Worm (Caenorhabditis elegans): ENCODE measurements around the gene dnj-11.

Gene dnj-11

ce11 chrIV:6556624-6557368, 28.9 kb upstream of the dnj-11 start, which contains the start of gene try-3:
Gene try-3, plus strand, starts transcription at chrIV:6557155.
- TF ChIP-seq elt-2 (tag; optimal IDR thresholded peaks at IDR 0.05) (peak; percentile 56), tbx-2 (tag; optimal IDR thresholded peaks at IDR 0.05) (no peak), fkh-10 (GFP tag; optimal IDR thresholded peaks at IDR 0.05) (no peak), nhr-77 (tag; optimal IDR thresholded peaks at IDR 0.05) (no peak), pha-4 (tag; optimal IDR thresholded peaks at IDR 0.05) (peak; percentile 70), unc-39 (tag; optimal IDR thresholded peaks at IDR 0.05) (no peak), mml-1 (tag; optimal IDR thresholded peaks at IDR 0.05) (no peak), ztf-4 (tag; optimal IDR thresholded peaks at IDR 0.05) (no peak), pqm-1 (tag; optimal IDR thresholded peaks at IDR 0.05) (peak; percentile 43), egl-5 (tag; optimal IDR thresholded peaks at IDR 0.05) (no peak), ceh-82 (tag; optimal IDR thresholded peaks at IDR 0.05) (no peak), fkh-2 (tag; optimal IDR thresholded peaks at IDR 0.05) (no peak), ZK546.5 (tag; optimal IDR thresholded peaks at IDR 0.05) (no peak), ama-1 (optimal IDR thresholded peaks at IDR 0.05) (no peak), hmg-11 (tag; optimal IDR thresholded peaks at IDR 0.05) (peak; percentile 77), lin-39 (tag; optimal IDR thresholded peaks at IDR 0.05) (peak; percentile 88), R02D3.7 (tag; optimal IDR thresholded peaks at IDR 0.05) (peak; percentile 14), snpc-4 (tag; optimal IDR thresholded peaks at IDR 0.05) (peak; percentile 58), lsy-12 (tag; optimal IDR thresholded peaks at IDR 0.05) (peak; percentile 21), eor-1 (tag; optimal IDR thresholded peaks at IDR 0.05) (no peak), nhr-25 (tag; optimal IDR thresholded peaks at IDR 0.05) (no peak), fos-1 (tag; optimal IDR thresholded peaks at IDR 0.05) (no peak), nhr-12 (tag; optimal IDR thresholded peaks at IDR 0.05) (no peak), elt-1 (tag; optimal IDR thresholded peaks at IDR 0.05) (no peak), daf-12 (tag; optimal IDR thresholded peaks at IDR 0.05) (no peak), lin-15B (tag; optimal IDR thresholded peaks at IDR 0.05) (peak; percentile 49), nhr-76 (tag; optimal IDR thresholded peaks at IDR 0.05) (no peak), ceh-28 (tag; optimal IDR thresholded peaks at IDR 0.05) (no peak), nfya-1 (tag; optimal IDR thresholded peaks at IDR 0.05; ENCODE audit: insufficient read depth) (peak; percentile 71), elt-3 (tag; optimal IDR thresholded peaks at IDR 0.05) (peak in 1 of 3 experiments; percentile 63), nhr-43 (tag; optimal IDR thresholded peaks at IDR 0.05; ENCODE audit: poor library complexity, severe bottlenecking) (peak; percentile 76), aly-2 (tag; optimal IDR thresholded peaks at IDR 0.05) (no peak), egl-27 (tag; optimal IDR thresholded peaks at IDR 0.05) (peak; percentile 33), skn-1 (tag; optimal IDR thresholded peaks at IDR 0.05) (peak; percentile 33), zag-1 (tag; optimal IDR thresholded peaks at IDR 0.05) (no peak), nhr-23 (tag; optimal IDR thresholded peaks at IDR 0.05) (peak; percentile 32)

- TF ChIP-seq mml-1 (tag; optimal IDR thresholded peaks at IDR 0.05) (no peak), snpc-4 (tag; optimal IDR thresholded peaks at IDR 0.05) (no peak), nfya-1 (tag; optimal IDR thresholded peaks at IDR 0.05; ENCODE audit: insufficient read depth) (no peak), skn-1 (tag; optimal IDR thresholded peaks at IDR 0.05) (no peak), ama-1 (optimal IDR thresholded peaks at IDR 0.05) (no peak), R02D3.7 (tag; optimal IDR thresholded peaks at IDR 0.05) (no peak), fkh-10 (GFP tag; optimal IDR thresholded peaks at IDR 0.05) (no peak), ceh-16 (tag; optimal IDR thresholded peaks at IDR 0.05) (no peak), nhr-28 (tag; optimal IDR thresholded peaks at IDR 0.05) (no peak), zag-1 (tag; optimal IDR thresholded peaks at IDR 0.05) (no peak), eor-1 (tag; optimal IDR thresholded peaks at IDR 0.05) (no peak), pqm-1 (tag; optimal IDR thresholded peaks at IDR 0.05) (no peak), lin-39 (tag; optimal IDR thresholded peaks at IDR 0.05) (no peak), sea-2 (GFP tag; optimal IDR thresholded peaks at IDR 0.05) (no peak), nhr-237 (tag; optimal IDR thresholded peaks at IDR 0.05) (no peak), ceh-28 (tag; optimal IDR thresholded peaks at IDR 0.05) (no peak), unc-39 (tag; optimal IDR thresholded peaks at IDR 0.05) (no peak), aly-2 (tag; optimal IDR thresholded peaks at IDR 0.05) (no peak), ztf-4 (tag; optimal IDR thresholded peaks at IDR 0.05) (no peak), elt-3 (tag; optimal IDR thresholded peaks at IDR 0.05) (no peak)
Measured at ce11 chrIV:6560434-6560833, 25.2 kb upstream of the dnj-11 start, which contains the start of gene best-9. Gene best-9, plus strand, starts transcription at chrIV:6560734.

All from whole organism, L3 larva.